Fruit fly (Drosophila melanogaster) whole organism, embryonic: ENCODE results near the gene Kr-h1.

Source experiments
- ATbp ChIP-seq: fragments of 200-800 bp; sonication (Bioruptor generic); optimal IDR thresholded peaks from 2 replicates; lab custom pipeline; 2017; ENCODE audit warnings: missing biosample characterization, mild to moderate bottlenecking, missing genetic modification characterization, missing genetic modification reagents
- C15 ChIP-seq: fragments of 200-800 bp; sonication (Bioruptor generic); IDR thresholded peaks from 3 replicates; pipeline ENCODE4 v1.3.6; 2022; ENCODE audit warnings: missing biosample characterization, missing genetic modification characterization
- CG10462 ChIP-seq: fragments of 200-800 bp; sonication (Bioruptor generic); optimal IDR thresholded peaks from 2 replicates; lab custom pipeline; 2016; ENCODE audit warnings: missing biosample characterization, missing genetic modification characterization
- CG11093 ChIP-seq: fragments of 200-800 bp; sonication (Bioruptor generic); IDR thresholded peaks from 3 replicates; pipeline ENCODE4 v1.3.6; 2022; ENCODE audit warnings: missing biosample characterization, missing genetic modification characterization
- CG12219 ChIP-seq: fragments of 200-800 bp; sonication (Bioruptor generic); optimal IDR thresholded peaks from 3 replicates; lab custom pipeline; 2018; ENCODE audit warnings: missing biosample characterization, mild to moderate bottlenecking, missing genetic modification characterization
- CG14014 ChIP-seq: fragments of 200-800 bp; sonication (Bioruptor generic); IDR thresholded peaks from 2 replicates; pipeline ENCODE4 v1.3.6; 2022; ENCODE audit warnings: missing biosample characterization, missing genetic modification characterization
- CG14710 ChIP-seq: fragments of 200-800 bp; sonication (Bioruptor generic); optimal IDR thresholded peaks from 3 replicates; lab custom pipeline; 2019; ENCODE audit warnings: missing biosample characterization, mild to moderate bottlenecking, missing genetic modification characterization, moderate library complexity
- CG16779 ChIP-seq: fragments of 200-800 bp; sonication (Bioruptor generic); IDR thresholded peaks from 2 replicates; pipeline ENCODE4 v1.3.6; 2022; ENCODE audit warnings: missing biosample characterization, missing genetic modification characterization
- CG17359 ChIP-seq: fragments of 200-800 bp; sonication (Bioruptor generic); optimal IDR thresholded peaks from 3 replicates; lab custom pipeline; 2018; ENCODE audit warnings: missing biosample characterization, mild to moderate bottlenecking, missing genetic modification characterization, moderate library complexity
- CG34422 ChIP-seq: fragments of 200-800 bp; sonication (Bioruptor generic); IDR thresholded peaks from 3 replicates; pipeline ENCODE4 v1.3.6; 2022; ENCODE audit warnings: missing biosample characterization, missing genetic modification characterization
- CG3838 ChIP-seq: fragments of 200-800 bp; sonication (Bioruptor generic); optimal IDR thresholded peaks from 3 replicates; lab custom pipeline; 2016; ENCODE audit warnings: missing biosample characterization, missing genetic modification characterization
- CG4707 ChIP-seq: fragments of 200-800 bp; sonication (Bioruptor generic); optimal IDR thresholded peaks from 2 replicates; lab custom pipeline; 2018; ENCODE audit warnings: missing biosample characterization, mild to moderate bottlenecking, missing genetic modification characterization, moderate library complexity
- CG6689 ChIP-seq: fragments of 200-800 bp; sonication (Bioruptor generic); IDR thresholded peaks from 2 replicates; pipeline ENCODE4 v1.3.6; 2022; ENCODE audit warnings: missing biosample characterization, missing genetic modification characterization
- CG7271 ChIP-seq: fragments of 200-800 bp; sonication (Bioruptor generic); optimal IDR thresholded peaks from 2 replicates; lab custom pipeline; 2018; ENCODE audit warnings: missing biosample characterization, mild to moderate bottlenecking, missing genetic modification characterization, moderate library complexity
- CG9797 ChIP-seq: fragments of 200-800 bp; sonication (Bioruptor generic); optimal IDR thresholded peaks from 3 replicates; lab custom pipeline; 2018; ENCODE audit warnings: missing biosample characterization, mild to moderate bottlenecking, missing genetic modification characterization
- CHES-1-like ChIP-seq: fragments of 200-800 bp; sonication (Bioruptor generic); optimal IDR thresholded peaks from 2 replicates; lab custom pipeline; 2016; ENCODE audit warnings: missing biosample characterization, missing genetic modification characterization
- Chrac-16 ChIP-seq: fragments of 200-800 bp; sonication (Bioruptor generic); optimal IDR thresholded peaks from 3 replicates; lab custom pipeline; 2016; ENCODE audit warnings: missing biosample characterization, missing genetic modification characterization
- Doc2 ChIP-seq: fragments of 200-800 bp; sonication (Bioruptor generic); IDR thresholded peaks from 2 replicates; pipeline ENCODE4 v1.3.6; 2022; ENCODE audit warnings: missing biosample characterization, missing genetic modification characterization
- Elba2 ChIP-seq: fragments of 200-800 bp; sonication (Bioruptor generic); optimal IDR thresholded peaks from 3 replicates; lab custom pipeline; 2016; ENCODE audit warnings: missing biosample characterization, missing genetic modification characterization
- GATAe ChIP-seq: fragments of 200-800 bp; sonication (Bioruptor generic); conservative IDR thresholded peaks from 2 replicates; pipeline ENCODE4 v1.3.6; 2022; ENCODE audit warnings: missing biosample characterization, missing genetic modification characterization
- H15 ChIP-seq: fragments of 200-800 bp; sonication (Bioruptor generic); IDR thresholded peaks from 3 replicates; pipeline ENCODE4 v1.3.6; 2022; ENCODE audit warnings: missing biosample characterization, missing genetic modification characterization
- HmgD ChIP-seq: fragments of 200-800 bp; sonication (Bioruptor generic); optimal IDR thresholded peaks from 3 replicates; lab custom pipeline; 2016; ENCODE audit warnings: missing biosample characterization, missing genetic modification characterization
- Meics ChIP-seq: fragments of 200-800 bp; sonication (Bioruptor generic); optimal IDR thresholded peaks from 2 replicates; lab custom pipeline; 2017; ENCODE audit warnings: missing biosample characterization, mild to moderate bottlenecking, missing genetic modification characterization
- Neu2 ChIP-seq: fragments of 200-800 bp; sonication (Bioruptor generic); optimal IDR thresholded peaks from 3 replicates; lab custom pipeline; 2016; ENCODE audit warnings: missing biosample characterization, missing genetic modification characterization, borderline replicate concordance
- Pdp1 ChIP-seq, 2 experiments: fragments of 200-800 bp; sonication (Bioruptor generic); optimal IDR thresholded peaks; 3 replicates each; lab custom pipeline; 2016; ENCODE audit warnings: missing biosample characterization in 2 of 2, missing genetic modification characterization in 2 of 2, mild to moderate bottlenecking in 1 of 2, moderate library complexity in 1 of 2
- Side ChIP-seq: fragments of 200-800 bp; sonication (Bioruptor generic); optimal IDR thresholded peaks from 2 replicates; lab custom pipeline; 2016; ENCODE audit warnings: missing biosample characterization, missing genetic modification characterization
- Sry-β ChIP-seq: fragments of 200-800 bp; sonication (Bioruptor generic); optimal IDR thresholded peaks from 2 replicates; lab custom pipeline; 2018; ENCODE audit warnings: missing biosample characterization, mild to moderate bottlenecking, missing genetic modification characterization, moderate library complexity
- Sry-δ ChIP-seq: fragments of 200-800 bp; sonication (Bioruptor generic); optimal IDR thresholded peaks from 2 replicates; lab custom pipeline; 2016; ENCODE audit warnings: missing biosample characterization, missing genetic modification characterization
- Stat92E ChIP-seq, 3 experiments: fragments of >200 bp in 2 of 3; fragments of 200-800 bp in 1 of 3; sonication (Bioruptor generic) in 1 of 3; optimal IDR thresholded peaks; 2 replicates each; lab custom pipeline; 2017 to 2019; ENCODE audit warnings: missing biosample characterization in 3 of 3, missing genetic modification characterization in 3 of 3, mild to moderate bottlenecking in 1 of 3, moderate library complexity in 1 of 3
- ato ChIP-seq: fragments of 200-800 bp; sonication (Bioruptor generic); IDR thresholded peaks from 2 replicates; pipeline ENCODE4 v1.3.6; 2022; ENCODE audit warnings: missing biosample characterization, missing genetic modification characterization; ENCODE audit not compliant: partially characterized antibody
- bigmax ChIP-seq: fragments of 200-800 bp; sonication (Bioruptor generic); optimal IDR thresholded peaks from 2 replicates; lab custom pipeline; 2018; ENCODE audit warnings: missing biosample characterization, mild to moderate bottlenecking, missing genetic modification characterization
- bowl ChIP-seq: fragments of 200-800 bp; sonication (Bioruptor generic); IDR thresholded peaks from 2 replicates; pipeline ENCODE4 v1.3.6; 2022; ENCODE audit warnings: missing biosample characterization, missing genetic modification characterization
- chm ChIP-seq: fragments of 200-800 bp; sonication (Bioruptor generic); IDR thresholded peaks from 2 replicates; pipeline ENCODE4 v1.3.6; 2022; ENCODE audit warnings: missing biosample characterization, missing genetic modification characterization
- crol ChIP-seq: fragments of 200-800 bp; sonication (Bioruptor generic); IDR thresholded peaks from 2 replicates; pipeline ENCODE4 v1.3.6; 2022; ENCODE audit warnings: missing biosample characterization, missing genetic modification characterization
- dati ChIP-seq: fragments of 200-800 bp; sonication (Bioruptor generic); IDR thresholded peaks from 2 replicates; pipeline ENCODE4 v1.3.6; 2022; ENCODE audit warnings: missing biosample characterization, missing genetic modification characterization
- eyg ChIP-seq: fragments of 200-800 bp; sonication (Bioruptor generic); optimal IDR thresholded peaks from 3 replicates; lab custom pipeline; 2016; ENCODE audit warnings: missing biosample characterization, missing genetic modification characterization
- jing ChIP-seq: fragments of 200-800 bp; sonication (Bioruptor generic); optimal IDR thresholded peaks from 2 replicates; lab custom pipeline; 2018; ENCODE audit warnings: missing biosample characterization, mild to moderate bottlenecking, missing genetic modification characterization
- lilli ChIP-seq: fragments of 200-800 bp; sonication (Bioruptor generic); optimal IDR thresholded peaks from 3 replicates; lab custom pipeline; 2016; ENCODE audit warnings: missing biosample characterization, missing genetic modification characterization
- luna ChIP-seq: fragments of 200-800 bp; sonication (Bioruptor generic); optimal IDR thresholded peaks from 2 replicates; lab custom pipeline; 2016; ENCODE audit warnings: missing biosample characterization, missing genetic modification characterization
- oc ChIP-seq: fragments of 200-800 bp; sonication (Bioruptor generic); optimal IDR thresholded peaks from 2 replicates; lab custom pipeline; 2018; ENCODE audit warnings: missing biosample characterization, mild to moderate bottlenecking, missing genetic modification characterization, moderate library complexity
- run ChIP-seq: fragments of 200-800 bp; sonication (Bioruptor generic); optimal IDR thresholded peaks from 3 replicates; lab custom pipeline; 2018; ENCODE audit warnings: missing biosample characterization, mild to moderate bottlenecking, missing genetic modification characterization
- salm ChIP-seq: fragments of 200-800 bp; sonication (Bioruptor generic); optimal IDR thresholded peaks from 2 replicates; lab custom pipeline; 2018; ENCODE audit warnings: missing biosample characterization, mild to moderate bottlenecking, missing genetic modification characterization
- sens ChIP-seq: fragments of 200-800 bp; sonication (Bioruptor generic); peaks from one replicate; lab custom pipeline; 2016; ENCODE audit warnings: missing biosample characterization, missing genetic modification characterization
- shn ChIP-seq: fragments of 200-800 bp; sonication (Bioruptor generic); optimal IDR thresholded peaks from 3 replicates; lab custom pipeline; 2016; ENCODE audit warnings: missing biosample characterization, missing genetic modification characterization
- sima ChIP-seq: fragments of 200-800 bp; sonication (Bioruptor generic); optimal IDR thresholded peaks from 2 replicates; lab custom pipeline; 2016; ENCODE audit warnings: missing biosample characterization, missing genetic modification characterization
- slbo ChIP-seq: fragments of 200-800 bp; sonication (Bioruptor generic); IDR thresholded peaks from 2 replicates; pipeline ENCODE4 v1.3.6; 2022; ENCODE audit warnings: missing biosample characterization, missing genetic modification characterization
- slp2 ChIP-seq: fragments of 200-800 bp; sonication (Bioruptor generic); optimal IDR thresholded peaks from 2 replicates; lab custom pipeline; 2016; ENCODE audit warnings: missing biosample characterization, missing genetic modification characterization
- sna ChIP-seq: fragments of 200-800 bp; sonication (Bioruptor generic); IDR thresholded peaks from 2 replicates; pipeline ENCODE4 v1.3.6; 2022; ENCODE audit warnings: missing biosample characterization, missing genetic modification characterization; ENCODE audit not compliant: partially characterized antibody
- stwl ChIP-seq: fragments of 200-800 bp; sonication (Bioruptor generic); optimal IDR thresholded peaks from 3 replicates; lab custom pipeline; 2018; ENCODE audit warnings: missing biosample characterization, mild to moderate bottlenecking, missing genetic modification characterization, moderate library complexity
- tna ChIP-seq: fragments of 200-800 bp; sonication (Bioruptor generic); IDR thresholded peaks from 2 replicates; pipeline ENCODE4 v1.3.6; 2022; ENCODE audit warnings: missing biosample characterization, missing genetic modification characterization; ENCODE audit not compliant: partially characterized antibody
- ttk ChIP-seq: fragments of 200-800 bp; sonication (Bioruptor generic); IDR thresholded peaks from 2 replicates; pipeline ENCODE4 v2.1.2; 2022; ENCODE audit warnings: missing biosample characterization, missing genetic modification characterization
- wor ChIP-seq: fragments of 200-800 bp; sonication (Bioruptor generic); IDR thresholded peaks from 2 replicates; pipeline ENCODE4 v1.3.6; 2022; ENCODE audit warnings: missing biosample characterization, missing genetic modification characterization

The Kr-h1 gene

dm6 chr2L:6037830-6038229 lies 44.6 kb upstream of the Kr-h1 start, which contains the start of the genes CG9117 and CG31643 (continued):
- peak; percentile 45 for TF ChIP-seq slp2 (GFP tag; lab: Kevin White, UChicago)
- no peak for TF ChIP-seq CG14014
- no peak for TF ChIP-seq luna
- TF ChIP-seq Meics (GFP tag; lab: Kevin White, UChicago) = no peak
- TF ChIP-seq Neu2 (GFP tag; lab: Kevin White, UChicago) = no peak
- peak; percentile 10 for TF ChIP-seq Elba2 (GFP tag; lab: Kevin White, UChicago)
- no peak for TF ChIP-seq C15
- no peak for TF ChIP-seq chm (GFP tag; lab: Robert Waterston, UW)
- no peak for TF ChIP-seq sima (GFP tag; lab: Kevin White, UChicago)
- TF ChIP-seq Stat92E (GFP tag; optimal IDR thresholded peaks at IDR 0.05; lab: Kevin White, UChicago) = no peak
- no peak for TF ChIP-seq wor (GFP tag; lab: Robert Waterston, UW)
- TF ChIP-seq eyg (GFP tag; lab: Kevin White, UChicago) = peak; percentile 42
- TF ChIP-seq crol (GFP tag; lab: Robert Waterston, UW) = no peak
- peak; percentile 82 for TF ChIP-seq lilli (GFP tag; lab: Kevin White, UChicago)
- no peak for TF ChIP-seq CG9797 (GFP tag; lab: Kevin White, UChicago)
- TF ChIP-seq H15 (GFP tag; lab: Robert Waterston, UW) = no peak
- no peak for TF ChIP-seq CG4707 (GFP tag; lab: Kevin White, UChicago)
- TF ChIP-seq CG10462 (GFP tag; lab: Kevin White, UChicago) = peak; percentile 13
- TF ChIP-seq Chrac-16 (GFP tag; lab: Kevin White, UChicago) = peak; percentile 31
- no peak for TF ChIP-seq HmgD (GFP tag; lab: Kevin White, UChicago)
- TF ChIP-seq CG6689 (GFP tag; lab: Robert Waterston, UW) = no peak
- peak; percentile 1 for TF ChIP-seq Sry-β (GFP tag; lab: Kevin White, UChicago)
- TF ChIP-seq shn (GFP tag; lab: Kevin White, UChicago) = peak; percentile 58
- TF ChIP-seq CG12219 (GFP tag; lab: Kevin White, UChicago) = no peak
- no peak for TF ChIP-seq jing (GFP tag; lab: Kevin White, UChicago)
- TF ChIP-seq CHES-1-like (GFP tag; lab: Kevin White, UChicago) = peak; percentile 70
- TF ChIP-seq GATAe (GFP tag; lab: Robert Waterston, UW) = no peak
- no peak for TF ChIP-seq CG3838 (GFP tag; lab: Kevin White, UChicago)
- peak; percentile 71 for TF ChIP-seq Side (GFP tag; lab: Kevin White, UChicago)
- no peak; the same call in 1 of the 2 replicates for TF ChIP-seq slbo (GFP tag; lab: Robert Waterston, UW)
- no peak for TF ChIP-seq ATbp (GFP tag; lab: Kevin White, UChicago)
- no peak for TF ChIP-seq Doc2 (GFP tag; lab: Robert Waterston, UW)
- TF ChIP-seq CG11093 (GFP tag; lab: Robert Waterston, UW) = no peak
- peak; percentile 61 for TF ChIP-seq CG17359 (tag; lab: Kevin White, UChicago)
- no peak for TF ChIP-seq ttk
- TF ChIP-seq sens (GFP tag; lab: Kevin White, UChicago) = peak; percentile 97
- peak; percentile 35 for TF ChIP-seq CG7271 (tag; lab: Kevin White, UChicago)
- peak; percentile 41 for TF ChIP-seq oc
- TF ChIP-seq CG16779 (GFP tag; lab: Robert Waterston, UW) = no peak
- no peak for TF ChIP-seq tna
- no peak for TF ChIP-seq dati
- peak; percentile 63; the same call in 1 of the 3 replicates for TF ChIP-seq CG34422 (GFP tag; lab: Robert Waterston, UW)
- TF ChIP-seq Pdp1 (GFP tag; optimal IDR thresholded peaks at IDR 0.05; lab: Kevin White, UChicago) = peak; percentile 71 to 83
- TF ChIP-seq Sry-δ = peak; percentile 26
- no peak for TF ChIP-seq sna (GFP tag; lab: Robert Waterston, UW)
- TF ChIP-seq bigmax (GFP tag; lab: Kevin White, UChicago) = no peak
- no peak for TF ChIP-seq run
- no peak for TF ChIP-seq salm (tag; lab: Kevin White, UChicago)
- TF ChIP-seq stwl (tag; lab: Kevin White, UChicago) = peak; percentile 54
- TF ChIP-seq bowl (GFP tag; lab: Robert Waterston, UW) = no peak
- TF ChIP-seq CG14710 (tag; lab: Kevin White, UChicago) = peak; percentile 88
- no peak for TF ChIP-seq ato (GFP tag; lab: Robert Waterston, UW)
